Fruit fly (Drosophila melanogaster) whole organism, prepupa: Measurements from ENCODE around the gene CG7497.

ENCODE experiments used
- Blimp-1 ChIP-seq: fragments of 200-800 bp; sonication (Bioruptor generic); optimal IDR thresholded peaks from 3 replicates; lab custom pipeline; 2017; ENCODE audit warnings: missing biosample characterization, missing genetic modification characterization, mild to moderate bottlenecking, moderate library complexity, missing genetic modification reagents
- CG10631 ChIP-seq: fragments of 200-800 bp; sonication (Bioruptor generic); optimal IDR thresholded peaks from 2 replicates; lab custom pipeline; 2016; ENCODE audit warnings: missing biosample characterization, missing genetic modification characterization
- CG10669 ChIP-seq: fragments of 200-800 bp; sonication (Bioruptor generic); optimal IDR thresholded peaks from 3 replicates; lab custom pipeline; 2018; ENCODE audit warnings: missing biosample characterization, mild to moderate bottlenecking, missing genetic modification characterization, moderate library complexity
- CG11294 ChIP-seq: fragments of 200-800 bp; sonication (Bioruptor generic); IDR thresholded peaks from 2 replicates; pipeline ENCODE4 v1.3.6; 2022; ENCODE audit warnings: missing biosample characterization, missing genetic modification characterization
- CG11902 ChIP-seq: fragments of 200-800 bp; sonication (Bioruptor generic); optimal IDR thresholded peaks from 3 replicates; lab custom pipeline; 2016; ENCODE audit warnings: missing biosample characterization, missing genetic modification characterization
- CG15336 ChIP-seq: fragments of 200-800 bp; sonication (Bioruptor generic); IDR thresholded peaks from 2 replicates; pipeline ENCODE4 v1.3.6; 2022; ENCODE audit warnings: missing biosample characterization, missing genetic modification characterization
- CG16779 ChIP-seq: fragments of 200-800 bp; sonication (Bioruptor generic); optimal IDR thresholded peaks from 3 replicates; lab custom pipeline; 2017; ENCODE audit warnings: missing biosample characterization, mild to moderate bottlenecking, missing genetic modification characterization
- CG3032 ChIP-seq: fragments of 200-800 bp; optimal IDR thresholded peaks from 2 replicates; lab custom pipeline; 2019; ENCODE audit warnings: missing biosample characterization, mild to moderate bottlenecking, missing genetic modification characterization, moderate library complexity
- CG31627 ChIP-seq: fragments of 200-800 bp; sonication (Bioruptor generic); optimal IDR thresholded peaks from 3 replicates; lab custom pipeline; 2016; ENCODE audit warnings: missing biosample characterization, missing genetic modification characterization
- CG32006 ChIP-seq: fragments of 200-800 bp; sonication (Bioruptor generic); optimal IDR thresholded peaks from 3 replicates; lab custom pipeline; 2017; ENCODE audit warnings: missing biosample characterization, mild to moderate bottlenecking, missing genetic modification characterization
- CG34406 ChIP-seq: fragments of 200-800 bp; sonication (Bioruptor generic); optimal IDR thresholded peaks from 3 replicates; lab custom pipeline; 2016; ENCODE audit warnings: missing biosample characterization, missing genetic modification characterization
- CG3919 ChIP-seq: fragments of 200-800 bp; sonication (Bioruptor generic); optimal IDR thresholded peaks from 3 replicates; lab custom pipeline; 2016; ENCODE audit warnings: missing biosample characterization, missing genetic modification characterization
- CG6276 ChIP-seq: fragments of 200-800 bp; sonication (Bioruptor generic); optimal IDR thresholded peaks from 2 replicates; lab custom pipeline; 2017; ENCODE audit warnings: missing biosample characterization, mild to moderate bottlenecking, missing genetic modification characterization
- CG6792 ChIP-seq: fragments of 200-800 bp; sonication (Bioruptor generic); optimal IDR thresholded peaks from 3 replicates; lab custom pipeline; 2016; ENCODE audit warnings: missing biosample characterization, missing genetic modification characterization
- CG6808 ChIP-seq: fragments of 200-800 bp; sonication (Bioruptor generic); optimal IDR thresholded peaks from 3 replicates; lab custom pipeline; 2017; ENCODE audit warnings: missing biosample characterization, missing genetic modification characterization, mild to moderate bottlenecking, moderate library complexity, missing genetic modification reagents
- CG7368 ChIP-seq: fragments of 200-800 bp; sonication (Bioruptor generic); optimal IDR thresholded peaks from 3 replicates; lab custom pipeline; 2016; ENCODE audit warnings: missing biosample characterization, missing genetic modification characterization
- CG8119 ChIP-seq: fragments of 200-800 bp; sonication (Bioruptor generic); IDR thresholded peaks from 3 replicates; pipeline ENCODE4 v1.3.6; 2022; ENCODE audit warnings: missing biosample characterization, missing genetic modification characterization
- CG8319 ChIP-seq: fragments of 200-800 bp; sonication (Bioruptor generic); optimal IDR thresholded peaks from 3 replicates; lab custom pipeline; 2016; ENCODE audit warnings: missing biosample characterization, missing genetic modification characterization
- CG8632 ChIP-seq: fragments of 200-800 bp; sonication (Bioruptor generic); optimal IDR thresholded peaks from 3 replicates; lab custom pipeline; 2016; ENCODE audit warnings: missing biosample characterization, missing genetic modification characterization
- CG9139 ChIP-seq: fragments of 200-800 bp; sonication (Bioruptor generic); optimal IDR thresholded peaks from 3 replicates; lab custom pipeline; 2017; ENCODE audit warnings: missing biosample characterization, mild to moderate bottlenecking, missing genetic modification characterization
- Eip75B ChIP-seq: fragments of 200-800 bp; sonication (Bioruptor generic); optimal IDR thresholded peaks from 3 replicates; lab custom pipeline; 2016; ENCODE audit warnings: missing biosample characterization, missing genetic modification characterization
- Eip78C ChIP-seq: fragments of 200-800 bp; sonication (Bioruptor generic); peaks from one replicate; lab custom pipeline; 2016; ENCODE audit warnings: missing biosample characterization, missing genetic modification characterization
- Ets96B ChIP-seq: fragments of 200-800 bp; optimal IDR thresholded peaks from 2 replicates; lab custom pipeline; 2019; ENCODE audit warnings: missing biosample characterization, mild to moderate bottlenecking, missing genetic modification characterization, moderate library complexity
- Hr39 ChIP-seq: fragments of 200-800 bp; sonication (Bioruptor generic); optimal IDR thresholded peaks from 2 replicates; lab custom pipeline; 2016; ENCODE audit warnings: missing biosample characterization, missing genetic modification characterization
- Hr4 ChIP-seq: fragments of 200-800 bp; sonication (Bioruptor generic); optimal IDR thresholded peaks from 3 replicates; lab custom pipeline; 2016; ENCODE audit warnings: missing biosample characterization, missing genetic modification characterization
- Met ChIP-seq: fragments of 200-800 bp; sonication (Bioruptor generic); optimal IDR thresholded peaks from 3 replicates; lab custom pipeline; 2016; ENCODE audit warnings: missing biosample characterization, missing genetic modification characterization
- OdsH ChIP-seq: fragments of 200-800 bp; sonication (Bioruptor generic); optimal IDR thresholded peaks from 3 replicates; lab custom pipeline; 2016; ENCODE audit warnings: missing biosample characterization, missing genetic modification characterization
- Sox102F ChIP-seq: fragments of 200-800 bp; sonication (Bioruptor generic); optimal IDR thresholded peaks from 2 replicates; lab custom pipeline; 2016; ENCODE audit warnings: missing biosample characterization, mild to moderate bottlenecking, missing genetic modification characterization
- Sox14 ChIP-seq: fragments of 200-800 bp; sonication (Bioruptor generic); optimal IDR thresholded peaks from 3 replicates; lab custom pipeline; 2016; ENCODE audit warnings: missing biosample characterization, missing genetic modification characterization
- Sox15 ChIP-seq: fragments of 200-800 bp; sonication (Bioruptor generic); optimal IDR thresholded peaks from 3 replicates; lab custom pipeline; 2016; ENCODE audit warnings: missing biosample characterization, missing genetic modification characterization
- achi ChIP-seq: fragments of 200-800 bp; sonication (Bioruptor generic); optimal IDR thresholded peaks from 3 replicates; lab custom pipeline; 2016; ENCODE audit warnings: missing biosample characterization, missing genetic modification characterization
- acj6 ChIP-seq: fragments of 200-800 bp; sonication (Bioruptor generic); optimal IDR thresholded peaks from 3 replicates; lab custom pipeline; 2016; ENCODE audit warnings: missing biosample characterization, missing genetic modification characterization
- cyc ChIP-seq: fragments of 200-800 bp; sonication (Bioruptor generic); optimal IDR thresholded peaks from 3 replicates; lab custom pipeline; 2016; ENCODE audit warnings: missing biosample characterization, missing genetic modification characterization
- dac ChIP-seq: fragments of 200-800 bp; sonication (Bioruptor generic); optimal IDR thresholded peaks from 2 replicates; lab custom pipeline; 2017; ENCODE audit warnings: missing biosample characterization, mild to moderate bottlenecking, missing genetic modification characterization
- dsx ChIP-seq: fragments of 200-800 bp; optimal IDR thresholded peaks from 3 replicates; lab custom pipeline; 2019; ENCODE audit warnings: missing biosample characterization, mild to moderate bottlenecking, missing genetic modification characterization, moderate library complexity; ENCODE audit not compliant: poor library complexity, severe bottlenecking
- eg ChIP-seq: fragments of 200-800 bp; sonication (Bioruptor generic); IDR thresholded peaks from 3 replicates; pipeline ENCODE4 v1.3.6; 2022; ENCODE audit warnings: missing biosample characterization, missing genetic modification characterization
- lz ChIP-seq: fragments of 200-800 bp; sonication (Bioruptor generic); optimal IDR thresholded peaks from 3 replicates; lab custom pipeline; 2016; ENCODE audit warnings: missing biosample characterization, missing genetic modification characterization
- salr ChIP-seq, 2 experiments: fragments of 200-800 bp; sonication (Bioruptor generic); optimal IDR thresholded peaks; 3 replicates each; lab custom pipeline; 2016 to 2018; ENCODE audit warnings: missing biosample characterization in 2 of 2, missing genetic modification characterization in 2 of 2, mild to moderate bottlenecking in 1 of 2
- ss ChIP-seq, 2 experiments: fragments of 200-800 bp; sonication (Bioruptor generic); optimal IDR thresholded peaks; 2 replicates in 1 of 2; 3 replicates in 1 of 2; lab custom pipeline; 2017 to 2018; ENCODE audit warnings: mild to moderate bottlenecking in 2 of 2, missing biosample characterization in 2 of 2, missing genetic modification characterization in 2 of 2, moderate library complexity in 1 of 2
- svp ChIP-seq: fragments of 200-800 bp; sonication (Bioruptor generic); peaks from one replicate; lab custom pipeline; 2016; ENCODE audit warnings: missing biosample characterization, missing genetic modification characterization
- vri ChIP-seq: fragments of 200-800 bp; sonication (Bioruptor generic); optimal IDR thresholded peaks from 3 replicates; lab custom pipeline; 2016; ENCODE audit warnings: missing biosample characterization, mild to moderate bottlenecking, missing genetic modification characterization

The CG7497 gene

DNA sequence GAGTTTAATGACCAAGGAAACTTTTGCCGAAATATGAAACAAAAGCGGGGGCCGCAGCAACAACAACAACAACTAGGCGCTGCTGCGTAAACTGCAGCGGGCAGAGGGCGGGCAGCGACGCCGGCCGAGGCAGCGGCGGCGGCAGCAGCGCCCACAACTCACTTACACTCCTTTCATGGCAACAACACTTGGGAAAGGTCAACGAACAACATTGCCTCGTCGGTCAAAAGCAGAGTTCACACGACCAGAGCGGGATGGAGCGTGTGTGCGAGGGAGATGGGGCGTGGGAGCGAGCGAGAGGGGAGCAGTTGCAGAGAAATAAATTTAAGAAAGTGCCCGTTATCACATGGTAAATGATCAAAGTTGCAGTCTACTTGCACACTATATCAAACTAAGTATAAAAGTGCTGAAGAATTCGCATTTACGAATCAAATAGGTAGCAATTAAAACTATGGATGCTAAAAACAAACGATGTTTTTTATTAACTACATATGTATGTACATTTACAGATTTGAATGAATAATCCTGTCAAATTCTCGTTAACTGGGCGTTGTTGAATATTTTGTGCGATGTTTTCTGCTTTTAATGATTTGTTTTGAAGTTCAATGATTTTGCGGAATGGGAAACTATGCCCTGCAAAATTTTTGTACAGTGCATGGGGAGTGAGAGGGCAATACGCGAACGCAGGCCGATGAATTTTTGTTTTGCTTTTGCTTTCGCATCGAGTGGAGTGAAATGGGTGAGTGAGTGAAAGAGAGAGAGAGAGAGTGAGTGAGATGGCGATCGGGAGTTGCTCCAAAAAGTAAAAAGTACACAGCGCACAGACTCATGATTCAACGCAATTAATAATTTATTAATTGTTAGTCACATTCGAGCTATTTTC lies 24.8 kb upstream of the CG7497 start (continued):
- TF ChIP-seq OdsH (GFP tag; lab: Kevin White, UChicago), result peak; percentile 56
- peak; percentile 82 for TF ChIP-seq Blimp-1
- peak; percentile 6 for TF ChIP-seq CG7368
- no peak for TF ChIP-seq CG9139
- peak in 1 of 2 experiments; percentile 73 for TF ChIP-seq salr (GFP tag; optimal IDR thresholded peaks at IDR 0.05; lab: Kevin White, UChicago)
- peak; percentile 57 for TF ChIP-seq Eip75B (GFP tag; lab: Kevin White, UChicago)
- 0 out of 3 replicates have a peak, but pooled peaks have one; percentile 14 for TF ChIP-seq eg (GFP tag; lab: Robert Waterston, UW)
- TF ChIP-seq Eip78C (GFP tag; lab: Kevin White, UChicago), result peak; percentile 90
- peak; percentile 50 for TF ChIP-seq CG11902 (GFP tag; lab: Kevin White, UChicago)
- no peak; the same call in 1 of the 2 replicates for TF ChIP-seq CG11294 (GFP tag; lab: Robert Waterston, UW)
- peak; percentile 68 for TF ChIP-seq CG10631 (GFP tag; lab: Kevin White, UChicago)
- TF ChIP-seq vri (GFP tag; lab: Kevin White, UChicago), result no peak
- peak; percentile 84 for TF ChIP-seq Met (GFP tag; lab: Kevin White, UChicago)
- TF ChIP-seq svp (GFP tag; lab: Kevin White, UChicago), result peak; percentile 90

dm6 chr3L:17609068-17609382 lies 24.2 kb upstream of the CG7497 start:
- TF ChIP-seq Eip78C (GFP tag; lab: Kevin White, UChicago) (no peak), CG8319 (GFP tag; lab: Kevin White, UChicago) (no peak), svp (GFP tag; lab: Kevin White, UChicago) (peak; percentile 79), vri (GFP tag; lab: Kevin White, UChicago) (peak; percentile 55)

- TF ChIP-seq vri (GFP tag; lab: Kevin White, UChicago), result peak; percentile 63
- TF ChIP-seq Hr4 (GFP tag; lab: Kevin White, UChicago), result peak; percentile 95
- peak; percentile 72 for TF ChIP-seq Ets96B (tag; lab: Kevin White, UChicago)
- peak; percentile 93 for TF ChIP-seq dac (GFP tag; lab: Kevin White, UChicago)
- peak in 1 of 2 experiments; percentile 99 for TF ChIP-seq salr (GFP tag; optimal IDR thresholded peaks at IDR 0.05; lab: Kevin White, UChicago)
- peak; percentile 84 for TF ChIP-seq CG16779 (tag; lab: Kevin White, UChicago)
- TF ChIP-seq Sox14 (GFP tag; lab: Kevin White, UChicago), result peak; percentile 88
- peak; percentile 91 for TF ChIP-seq CG31627 (GFP tag; lab: Kevin White, UChicago)
- peak; percentile 93 for TF ChIP-seq CG15336 (GFP tag; lab: Robert Waterston, UW)
- TF ChIP-seq CG32006, result peak; percentile 99
- peak; percentile 61 for TF ChIP-seq CG10669 (GFP tag; lab: Kevin White, UChicago)
- TF ChIP-seq Hr39 (GFP tag; lab: Kevin White, UChicago), result peak; percentile 90
- peak; percentile 76 for TF ChIP-seq CG7368
- peak; percentile 92 for TF ChIP-seq lz (GFP tag; lab: Kevin White, UChicago)
- TF ChIP-seq eg (GFP tag; lab: Robert Waterston, UW), result peak; percentile 83
- peak; percentile 91 for TF ChIP-seq CG3919 (GFP tag; lab: Kevin White, UChicago)
- TF ChIP-seq CG6276 (GFP tag; lab: Kevin White, UChicago), result peak; percentile 96
- peak; percentile 73 for TF ChIP-seq CG3032
- peak; percentile 95 for TF ChIP-seq OdsH (GFP tag; lab: Kevin White, UChicago)
- peak; percentile 94 for TF ChIP-seq CG8119 (GFP tag; lab: Robert Waterston, UW)
- peak; percentile 92 for TF ChIP-seq CG34406 (GFP tag; lab: Kevin White, UChicago)
- TF ChIP-seq CG11294 (GFP tag; lab: Robert Waterston, UW), result peak; percentile 74
- TF ChIP-seq cyc, result peak; percentile 93
- peak; percentile 80 for TF ChIP-seq CG6792
- peak; percentile 81 for TF ChIP-seq Sox15 (GFP tag; lab: Kevin White, UChicago)
- peak; percentile 93 for TF ChIP-seq achi (GFP tag; lab: Kevin White, UChicago)
- TF ChIP-seq dsx (GFP tag; lab: Kevin White, UChicago), result peak; percentile 50
- TF ChIP-seq Sox102F, result peak; percentile 92
- peak; percentile 98 for TF ChIP-seq svp (GFP tag; lab: Kevin White, UChicago)
- peak; percentile 92 for TF ChIP-seq CG10631 (GFP tag; lab: Kevin White, UChicago)
- peak in 1 of 2 experiments; percentile 53 for TF ChIP-seq ss (GFP tag; optimal IDR thresholded peaks at IDR 0.05; lab: Kevin White, UChicago)
- peak; percentile 95 for TF ChIP-seq acj6 (GFP tag; lab: Kevin White, UChicago)
- peak; percentile 61 for TF ChIP-seq CG6808 (GFP tag; lab: Kevin White, UChicago)
- TF ChIP-seq CG8632 (GFP tag; lab: Kevin White, UChicago), result peak; percentile 89
- TF ChIP-seq CG8319 (GFP tag; lab: Kevin White, UChicago), result peak; percentile 77
- TF ChIP-seq Eip75B (GFP tag; lab: Kevin White, UChicago), result peak; percentile 80
- peak; percentile 98 for TF ChIP-seq Eip78C (GFP tag; lab: Kevin White, UChicago)
Measured at dm6 chr3L:17610896-17611711, 22.1 kb upstream of the CG7497 start.
